Worm (Caenorhabditis elegans): ENCODE results near the gene R02D5.4.

The R02D5.4 gene

DNA sequence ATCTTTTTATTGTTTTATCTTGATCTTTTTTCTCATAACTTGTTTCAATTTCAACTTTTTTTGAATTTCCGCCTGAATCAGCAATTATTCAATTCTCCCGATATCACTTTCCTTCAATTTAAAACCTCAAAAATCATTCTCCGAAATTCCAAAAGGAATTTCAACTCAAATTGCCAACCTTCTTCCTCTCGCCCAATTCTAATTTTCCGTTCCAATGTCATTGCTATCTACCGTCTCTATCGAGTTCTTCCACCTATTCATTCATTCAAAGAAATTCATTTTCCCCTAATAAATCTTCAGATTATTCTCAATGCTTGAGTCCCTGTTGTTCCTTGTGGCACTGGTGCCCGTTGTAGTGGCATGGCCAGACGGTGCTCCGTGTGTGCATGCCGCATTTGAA, 43.6 kb downstream of the R02D5.4 start, which contains the start of gene F23B12.4 (continued):
- TF ChIP-seq aptf-2 (GFP tag; conservative IDR thresholded peaks at IDR 0.05) = no peak
- TF ChIP-seq nhr-27 (tag; optimal IDR thresholded peaks at IDR 0.05) = no peak

DNA sequence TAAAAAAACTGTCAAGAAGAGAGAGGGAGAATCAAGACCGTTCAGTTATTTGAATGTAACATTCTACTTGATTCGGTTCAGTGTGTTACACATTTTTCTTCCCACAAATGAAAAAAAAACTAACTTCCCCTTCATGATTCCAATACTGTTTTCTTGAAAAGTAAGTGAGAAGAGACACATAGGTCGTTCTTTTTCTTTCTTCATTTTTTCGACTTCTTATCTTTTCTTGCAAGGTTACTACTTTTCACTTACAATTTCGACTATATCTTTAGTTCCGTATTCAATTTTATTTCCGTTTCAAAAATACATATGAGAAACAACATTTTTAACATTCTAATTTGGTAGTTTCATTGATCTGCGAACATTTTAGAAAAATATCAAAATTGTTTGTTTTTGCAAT, 45.2 kb downstream of the R02D5.4 start:
- TF ChIP-seq lsy-27 (tag; optimal IDR thresholded peaks at IDR 0.05; ENCODE audit: borderline replicate concordance, insufficient read depth) = no peak
- no peak for TF ChIP-seq ztf-22 (GFP tag; optimal IDR thresholded peaks at IDR 0.05)
- no peak for TF ChIP-seq ama-1 (optimal IDR thresholded peaks at IDR 0.05)
- no peak for TF ChIP-seq ama-1 (GFP tag; optimal IDR thresholded peaks at IDR 0.05)
- TF ChIP-seq tbp1 (GFP tag; optimal IDR thresholded peaks at IDR 0.05) = no peak
- TF ChIP-seq egrh-3 (GFP tag; IDR thresholded peaks at IDR 0.05) = no peak
- no peak for TF ChIP-seq ztf-26 (tag; optimal IDR thresholded peaks at IDR 0.05)
- TF ChIP-seq F33H1.4 (GFP tag; IDR thresholded peaks at IDR 0.05) = no peak
- no peak for TF ChIP-seq D2030.7 (GFP tag; IDR thresholded peaks at IDR 0.05)
- TF ChIP-seq nhr-179 (tag; optimal IDR thresholded peaks at IDR 0.05) = no peak
- no peak for TF ChIP-seq attf-5 (GFP tag; optimal IDR thresholded peaks at IDR 0.05)
- TF ChIP-seq somi-1 (GFP tag; optimal IDR thresholded peaks at IDR 0.05) = no peak
- no peak for TF ChIP-seq snpc-3.4 (tag; optimal IDR thresholded peaks at IDR 0.05)
- TF ChIP-seq mxl-1 (tag; optimal IDR thresholded peaks at IDR 0.05) = no peak
- TF ChIP-seq lsl-1 (GFP tag; optimal IDR thresholded peaks at IDR 0.05) = no peak
- TF ChIP-seq chd-7 (tag; optimal IDR thresholded peaks at IDR 0.05) = no peak
- TF ChIP-seq ceh-40 (GFP tag; IDR thresholded peaks at IDR 0.05) = no peak
- TF ChIP-seq C17E4.6 (GFP tag; IDR thresholded peaks at IDR 0.05) = no peak
- TF ChIP-seq madf-6 (GFP tag; IDR thresholded peaks at IDR 0.05) = no peak
- no peak for TF ChIP-seq B0019.2 (GFP tag; conservative IDR thresholded peaks at IDR 0.05)
- TF ChIP-seq nfya-1 (tag; optimal IDR thresholded peaks at IDR 0.05; ENCODE audit: borderline replicate concordance, insufficient read depth) = no peak

DNA sequence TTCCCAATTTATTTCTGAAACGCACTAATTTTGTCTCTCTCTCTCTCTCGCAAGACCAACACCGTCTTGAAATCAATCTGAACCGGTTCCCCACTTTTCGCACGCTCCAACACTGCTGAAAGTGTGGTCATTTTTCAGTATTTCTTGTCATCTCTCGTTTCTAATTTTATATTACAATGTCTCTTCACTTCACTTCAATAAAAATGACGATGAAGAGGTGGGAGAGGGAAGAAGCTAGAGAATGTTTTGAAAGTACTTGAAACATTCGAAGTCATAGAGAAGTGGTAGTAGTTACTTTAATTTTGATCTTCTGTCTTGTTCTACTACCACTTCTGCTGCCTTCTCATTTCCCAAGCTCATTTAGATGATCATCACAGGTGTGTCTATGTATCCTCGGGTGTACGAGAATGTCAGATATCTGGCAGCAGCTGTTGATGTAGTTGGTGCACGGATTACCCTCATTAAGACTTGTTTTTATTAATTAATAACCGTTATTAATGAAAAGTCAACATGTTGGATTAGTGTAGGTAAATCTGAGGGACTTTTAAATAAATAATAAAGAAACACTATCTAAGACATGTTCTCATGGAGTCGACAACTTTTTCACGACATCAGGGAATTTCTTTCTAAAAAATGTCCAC, 46.3 kb downstream of the R02D5.4 start:
- TF ChIP-seq rec-8 (tag; optimal IDR thresholded peaks at IDR 0.05) (no peak), athp-1 (tag; optimal IDR thresholded peaks at IDR 0.05) (no peak), lin-26 (GFP tag; IDR thresholded peaks at IDR 0.05) (no peak), efl-1 (GFP tag; optimal IDR thresholded peaks at IDR 0.05) (no peak), lin-54 (GFP tag; optimal IDR thresholded peaks at IDR 0.05) (no peak), T26A5.8 (tag; optimal IDR thresholded peaks at IDR 0.05) (no peak)

DNA sequence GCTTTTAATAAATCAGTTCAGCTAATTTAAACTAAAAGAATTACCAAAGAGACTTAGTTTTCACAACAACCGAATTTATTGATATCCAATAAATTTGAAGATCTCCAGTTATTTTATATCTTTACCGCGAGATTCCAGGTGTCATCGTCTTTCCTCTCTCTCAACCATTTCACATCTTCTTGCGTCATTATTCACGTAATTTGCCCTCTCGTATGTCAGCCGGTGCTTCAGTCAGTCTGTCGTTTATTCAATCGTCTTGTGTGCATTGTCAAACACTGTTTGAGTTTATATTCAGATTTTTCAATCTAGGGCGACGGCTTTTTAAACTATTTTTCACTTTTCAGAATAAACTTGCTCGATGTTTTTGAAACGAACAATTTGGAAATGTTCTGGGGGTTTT, 47.1 kb downstream of the R02D5.4 start:
- TF ChIP-seq pha-4 (tag; optimal IDR thresholded peaks at IDR 0.05) = no peak
- no peak for TF ChIP-seq nfya-2 (GFP tag; IDR thresholded peaks at IDR 0.05)
- TF ChIP-seq Y56A3A.18 (GFP tag; IDR thresholded peaks at IDR 0.05) = no peak
- TF ChIP-seq F39B2.1 (GFP tag; IDR thresholded peaks at IDR 0.05) = no peak
- TF ChIP-seq sdz-38 (tag; optimal IDR thresholded peaks at IDR 0.05) = no peak
- no peak for TF ChIP-seq F10E7.11 (tag; optimal IDR thresholded peaks at IDR 0.05)
- no peak for TF ChIP-seq B0261.1 (tag; optimal IDR thresholded peaks at IDR 0.05)
- no peak for TF ChIP-seq rpc-1 (optimal IDR thresholded peaks at IDR 0.05)
- no peak for TF ChIP-seq rpc-1 (tag; optimal IDR thresholded peaks at IDR 0.05)
- no peak for TF ChIP-seq hmg-1.2 (GFP tag; IDR thresholded peaks at IDR 0.05)
- TF ChIP-seq dpl-1 (GFP tag; optimal IDR thresholded peaks at IDR 0.05) = no peak
- no peak for TF ChIP-seq cebp-2 (GFP tag; IDR thresholded peaks at IDR 0.05)
- no peak for TF ChIP-seq zfh-2 (GFP tag; conservative IDR thresholded peaks at IDR 0.05)
- TF ChIP-seq akir-1 (GFP tag; optimal IDR thresholded peaks at IDR 0.05) = no peak
- TF ChIP-seq rcor-1 (GFP tag; IDR thresholded peaks at IDR 0.05) = no peak
- TF ChIP-seq cebp-1 (GFP tag; IDR thresholded peaks at IDR 0.05) = no peak
- no peak for TF ChIP-seq cebp-1 (tag; optimal IDR thresholded peaks at IDR 0.05)
- TF ChIP-seq pbrm-1 (GFP tag; IDR thresholded peaks at IDR 0.05) = no peak
- TF ChIP-seq madf-8 (GFP tag; conservative IDR thresholded peaks at IDR 0.05) = no peak

All from whole organism, young adult.